Worm (Caenorhabditis elegans) whole organism, mixed stage, embryonic: ENCODE measurements around the gene W01H2.2.

Experiments used
- elt-1 ChIP-seq: sonication (generic microtip); optimal IDR thresholded peaks from 2 replicates; lab custom pipeline; 2017; ENCODE audit warnings: missing genetic modification characterization, mild to moderate bottlenecking, missing compliant biosample characterization, antibody characterized with exemption, moderate library complexity, borderline replicate concordance; ENCODE audit not compliant: insufficient read depth
- tbx-8 ChIP-seq: fragments of 200-800 bp; sonication (Bioruptor generic); optimal IDR thresholded peaks from 2 replicates; lab custom pipeline; 2018; ENCODE audit warnings: mild to moderate bottlenecking, missing genetic modification characterization, moderate library complexity, missing compliant biosample characterization
- unc-62 ChIP-seq: fragments of 150-350 bp; optimal IDR thresholded peaks from 2 replicates; lab custom pipeline; 2014; ENCODE audit warnings: missing biosample characterization, missing genetic modification reagents, missing genetic modification characterization

DNA sequence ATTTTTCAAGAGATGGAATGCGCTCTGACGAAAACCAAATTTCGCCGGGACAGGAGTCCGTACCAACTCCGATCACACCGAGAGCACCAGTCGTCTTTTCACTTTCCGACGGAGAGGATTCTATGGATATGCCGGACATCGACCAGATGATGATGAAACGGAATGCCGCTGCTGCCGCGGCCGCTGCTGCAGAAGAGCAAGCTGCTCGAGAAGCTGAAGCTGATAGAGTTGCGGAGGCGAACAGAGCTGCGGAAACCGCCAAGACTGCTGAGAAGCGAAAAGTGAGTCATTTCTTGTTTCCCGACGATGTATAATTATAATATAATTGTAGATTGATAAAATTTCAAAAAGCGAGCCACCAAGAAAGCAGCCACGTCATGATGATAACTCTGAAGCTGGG lies 37.1 kb upstream of the W01H2.2 start:
- TF ChIP-seq tbx-8 (GFP tag; lab: Kevin White, UChicago) (no peak), unc-62 (GFP tag; lab: Kevin White, UChicago) (no peak), elt-1 (no peak)
